Worm (Caenorhabditis elegans) whole organism, late embryonic: ENCODE measurements around the gene R05G6.1.
A peak's percentile ranks its signal among the peaks of the same experiment; 100 is the strongest.

ENCODE experiments used
- C38D4.7 ChIP-seq: fragments of 200-800 bp; sonication (Bioruptor generic); optimal IDR thresholded peaks from 2 replicates; lab custom pipeline; 2018; ENCODE audit warnings: mild to moderate bottlenecking, missing genetic modification characterization, moderate library complexity, missing compliant biosample characterization
- F13H6.1 ChIP-seq: sonication (generic microtip); optimal IDR thresholded peaks from 2 replicates; lab custom pipeline; 2016; ENCODE audit warnings: missing genetic modification characterization, missing compliant biosample characterization
- K02D7.2 ChIP-seq: sonication (generic microtip); optimal IDR thresholded peaks from 2 replicates; lab custom pipeline; 2017; ENCODE audit warnings: mild to moderate bottlenecking, missing genetic modification characterization, missing compliant biosample characterization
- T23F11.4 ChIP-seq: fragments of 200-800 bp; sonication (Bioruptor generic); optimal IDR thresholded peaks from 2 replicates; lab custom pipeline; 2018; ENCODE audit warnings: mild to moderate bottlenecking, missing genetic modification characterization, missing compliant biosample characterization
- ceh-14 ChIP-seq: sonication (generic microtip); optimal IDR thresholded peaks from 2 replicates; lab custom pipeline; 2016; ENCODE audit warnings: missing genotype, missing genetic modification characterization, missing compliant biosample characterization
- ceh-18 ChIP-seq: sonication (generic microtip); optimal IDR thresholded peaks from 2 replicates; lab custom pipeline; 2016; ENCODE audit warnings: missing genetic modification characterization, missing compliant biosample characterization
- ceh-19 ChIP-seq: fragments of 200-800 bp; sonication (Bioruptor generic); optimal IDR thresholded peaks from 2 replicates; lab custom pipeline; 2018; ENCODE audit warnings: mild to moderate bottlenecking, missing genetic modification characterization, missing compliant biosample characterization
- ceh-2 ChIP-seq: sonication (generic microtip); optimal IDR thresholded peaks from 2 replicates; lab custom pipeline; 2016; ENCODE audit warnings: missing genotype, missing genetic modification characterization, missing compliant biosample characterization
- ceh-22 ChIP-seq: sonication (generic microtip); optimal IDR thresholded peaks from 2 replicates; lab custom pipeline; 2017; ENCODE audit warnings: missing biosample characterization, missing genetic modification characterization
- ceh-30 ChIP-seq: fragments of 150-350 bp; optimal IDR thresholded peaks from 2 replicates; lab custom pipeline; 2014; ENCODE audit warnings: missing biosample characterization, missing genetic modification characterization
- ceh-45 ChIP-seq: fragments of 200-800 bp; sonication (Bioruptor generic); IDR thresholded peaks from 2 replicates; pipeline ENCODE4 v1.3.6; 2022; ENCODE audit warnings: missing genetic modification reagents, missing genetic modification characterization, missing compliant biosample characterization
- che-1 ChIP-seq: sonication (generic microtip); optimal IDR thresholded peaks from 2 replicates; lab custom pipeline; 2016; ENCODE audit warnings: mild to moderate bottlenecking, missing genetic modification characterization, missing compliant biosample characterization
- elt-2 ChIP-seq: sonication (generic microtip); optimal IDR thresholded peaks from 2 replicates; lab custom pipeline; 2016; ENCODE audit warnings: missing genetic modification reagents, missing genetic modification characterization, missing compliant biosample characterization
- elt-4 ChIP-seq: sonication (generic microtip); optimal IDR thresholded peaks from 2 replicates; lab custom pipeline; 2016; ENCODE audit warnings: missing genetic modification characterization, missing compliant biosample characterization
- ets-4 ChIP-seq: sonication (generic microtip); optimal IDR thresholded peaks from 2 replicates; lab custom pipeline; 2016; ENCODE audit warnings: missing genetic modification characterization, missing compliant biosample characterization
- eyg-1 ChIP-seq: sonication (generic microtip); optimal IDR thresholded peaks from 2 replicates; lab custom pipeline; 2016; ENCODE audit warnings: missing genotype, missing genetic modification characterization, missing compliant biosample characterization
- fkh-10 ChIP-seq: fragments of 150-350 bp; optimal IDR thresholded peaks from 2 replicates; lab custom pipeline; 2014; ENCODE audit warnings: missing biosample characterization, missing genetic modification reagents, missing genetic modification characterization
- fkh-6 ChIP-seq: sonication (generic microtip); optimal IDR thresholded peaks from 2 replicates; lab custom pipeline; 2016; ENCODE audit warnings: missing genetic modification characterization, missing compliant biosample characterization
- hlh-13 ChIP-seq: fragments of 200-800 bp; sonication (Bioruptor generic); optimal IDR thresholded peaks from 2 replicates; lab custom pipeline; 2018; ENCODE audit warnings: mild to moderate bottlenecking, missing genetic modification characterization, missing compliant biosample characterization
- hlh-15 ChIP-seq: sonication (generic microtip); optimal IDR thresholded peaks from 2 replicates; lab custom pipeline; 2016; ENCODE audit warnings: missing genetic modification characterization, missing compliant biosample characterization
- hlh-8 ChIP-seq: sonication (generic microtip); optimal IDR thresholded peaks from 2 replicates; lab custom pipeline; 2016; ENCODE audit warnings: missing genotype, missing genetic modification characterization, missing compliant biosample characterization
- madf-2 ChIP-seq: sonication (generic microtip); optimal IDR thresholded peaks from 2 replicates; lab custom pipeline; 2017; ENCODE audit warnings: missing genetic modification characterization, missing compliant biosample characterization
- nfya-1 ChIP-seq: sonication (generic microtip); optimal IDR thresholded peaks from 2 replicates; lab custom pipeline; 2017; ENCODE audit warnings: missing genetic modification characterization, mild to moderate bottlenecking, missing compliant biosample characterization, antibody characterized with exemption, moderate library complexity
- odd-2 ChIP-seq: sonication (generic microtip); optimal IDR thresholded peaks from 2 replicates; lab custom pipeline; 2017; ENCODE audit warnings: antibody characterized with exemption, mild to moderate bottlenecking, missing genetic modification characterization, missing compliant biosample characterization
- pax-1 ChIP-seq: fragments of 150-350 bp; optimal IDR thresholded peaks from 2 replicates; lab custom pipeline; 2014; ENCODE audit warnings: missing biosample characterization, missing genetic modification characterization
- pha-2 ChIP-seq: sonication (generic microtip); optimal IDR thresholded peaks from 2 replicates; lab custom pipeline; 2017; ENCODE audit warnings: mild to moderate bottlenecking, missing genetic modification characterization, missing compliant biosample characterization
- pqm-1 ChIP-seq: sonication (generic microtip); optimal IDR thresholded peaks from 2 replicates; lab custom pipeline; 2016; ENCODE audit warnings: missing genetic modification characterization, missing compliant biosample characterization
- pros-1 ChIP-seq: fragments of 150-350 bp; optimal IDR thresholded peaks from 2 replicates; lab custom pipeline; 2014; ENCODE audit warnings: missing biosample characterization, missing genetic modification reagents, missing genetic modification characterization
- rnt-1 ChIP-seq: sonication (generic microtip); optimal IDR thresholded peaks from 2 replicates; lab custom pipeline; 2016; ENCODE audit warnings: missing genetic modification characterization, missing compliant biosample characterization
- sox-4 ChIP-seq: sonication (generic microtip); optimal IDR thresholded peaks from 2 replicates; lab custom pipeline; 2017; ENCODE audit warnings: mild to moderate bottlenecking, missing genetic modification characterization, inconsistent platforms, missing compliant biosample characterization
- syd-9 ChIP-seq: sonication (generic microtip); optimal IDR thresholded peaks from 2 replicates; lab custom pipeline; 2016; ENCODE audit warnings: mild to moderate bottlenecking, missing genetic modification characterization, moderate library complexity, missing compliant biosample characterization
- tbx-7 ChIP-seq: sonication (generic microtip); optimal IDR thresholded peaks from 2 replicates; lab custom pipeline; 2016; ENCODE audit warnings: missing genotype, missing genetic modification characterization, missing compliant biosample characterization
- unc-3 ChIP-seq, 2 experiments: fragments of 200-800 bp in 1 of 2; sonication (Bioruptor generic) in 1 of 2; sonication (generic microtip) in 1 of 2; conservative IDR thresholded peaks in 1 of 2; optimal IDR thresholded peaks in 1 of 2; 2 replicates each; pipeline versions ENCODE4 v1.3.6 to Lab custom; 2016 to 2022; ENCODE audit warnings: missing compliant biosample characterization in 2 of 2, missing genetic modification characterization in 2 of 2, missing genetic modification reagents in 1 of 2
- unc-42 ChIP-seq: sonication (generic microtip); optimal IDR thresholded peaks from 2 replicates; lab custom pipeline; 2016; ENCODE audit warnings: missing genotype, missing genetic modification characterization, missing compliant biosample characterization
- unc-55 ChIP-seq: sonication (generic microtip); optimal IDR thresholded peaks from 2 replicates; lab custom pipeline; 2017; ENCODE audit warnings: missing biosample characterization, missing genetic modification reagents, missing genetic modification characterization
- ztf-16 ChIP-seq: sonication (generic microtip); optimal IDR thresholded peaks from 2 replicates; lab custom pipeline; 2017; ENCODE audit warnings: missing genetic modification characterization, missing compliant biosample characterization

The R05G6.1 gene

ce11 chrIV:7552100-7552499 is 19.6 kb downstream of the R05G6.1 start:
- TF ChIP-seq fkh-6 (no peak), odd-2 (tag; lab: Kevin White, UChicago) (no peak), pros-1 (tag; lab: Kevin White, UChicago) (no peak), ceh-30 (tag; lab: Kevin White, UChicago) (no peak), sox-4 (tag; lab: Kevin White, UChicago) (no peak), F13H6.1 (tag; lab: Kevin White, UChicago) (no peak), hlh-15 (tag; lab: Kevin White, UChicago) (no peak), pqm-1 (no peak)

- TF ChIP-seq elt-2 (tag; lab: Kevin White, UChicago): peak; percentile 82
- TF ChIP-seq nfya-1 (tag; lab: Kevin White, UChicago): peak; percentile 33
- TF ChIP-seq syd-9: no peak
- TF ChIP-seq fkh-10 (GFP tag; lab: Kevin White, UChicago): no peak
- no peak for TF ChIP-seq K02D7.2 (tag; lab: Kevin White, UChicago)
- TF ChIP-seq ceh-30 (tag; lab: Kevin White, UChicago): no peak
- TF ChIP-seq eyg-1: no peak
- no peak for TF ChIP-seq odd-2 (tag; lab: Kevin White, UChicago)
- no peak for TF ChIP-seq rnt-1 (tag; lab: Kevin White, UChicago)
- no peak for TF ChIP-seq ets-4 (tag; lab: Kevin White, UChicago)
- TF ChIP-seq ceh-2 (tag; lab: Kevin White, UChicago): no peak
- TF ChIP-seq, all 69 proteins: peak for 2
These were observed 20.6 kb downstream of the R05G6.1 start, which contains the start of gene dif-1 for ce11 chrIV:7552958-7553553. dif-1 (minus strand) TSS chrIV:7553008.

- TF ChIP-seq che-1 (no peak), ceh-14 (tag; lab: Kevin White, UChicago) (no peak), F13H6.1 (tag; lab: Kevin White, UChicago) (no peak), elt-4 (tag; lab: Kevin White, UChicago) (no peak), C38D4.7 (GFP tag; lab: Kevin White, UChicago) (no peak), unc-3 (GFP tag; conservative IDR thresholded peaks at IDR 0.05; lab: Robert Waterston, UW) (no peak), unc-3 (tag; optimal IDR thresholded peaks at IDR 0.05; lab: Kevin White, UChicago) (no peak), hlh-13 (GFP tag; lab: Kevin White, UChicago) (no peak), pros-1 (tag; lab: Kevin White, UChicago) (no peak), ceh-22 (tag; lab: Kevin White, UChicago) (no peak), pha-2 (tag; lab: Kevin White, UChicago) (no peak)
These were observed 21.9 kb downstream of the R05G6.1 start, which contains the start of gene F49E8.6 for ce11 chrIV:7554351-7554750. F49E8.6 (minus strand) TSS chrIV:7554667.

ce11 chrIV:7556265-7556866 is 23.9 kb downstream of the R05G6.1 start, which contains the start of the genes F49E8.7, F49E8.8 and nprl-2:
F49E8.7 (minus strand) TSS chrIV:7556365.
F49E8.8 (plus strand) TSS chrIV:7556637.
nprl-2 (plus strand) TSS chrIV:7556816.
- TF ChIP-seq madf-2 (no peak), pax-1 (tag; lab: Kevin White, UChicago) (no peak), T23F11.4 (GFP tag; lab: Kevin White, UChicago) (no peak), unc-42 (tag; lab: Kevin White, UChicago) (no peak), ztf-16 (tag; lab: Kevin White, UChicago) (no peak), hlh-8 (tag; lab: Kevin White, UChicago) (no peak), tbx-7 (no peak), ceh-18 (tag; lab: Kevin White, UChicago) (no peak), elt-4 (tag; lab: Kevin White, UChicago) (no peak), pqm-1 (no peak), ceh-19 (GFP tag; lab: Kevin White, UChicago) (no peak), F13H6.1 (tag; lab: Kevin White, UChicago) (no peak), ceh-45 (GFP tag; lab: Robert Waterston, UW) (no peak), eyg-1 (no peak), pha-2 (tag; lab: Kevin White, UChicago) (no peak), unc-3 (GFP tag; conservative IDR thresholded peaks at IDR 0.05; lab: Robert Waterston, UW) (no peak), unc-3 (tag; optimal IDR thresholded peaks at IDR 0.05; lab: Kevin White, UChicago) (no peak), hlh-13 (GFP tag; lab: Kevin White, UChicago) (no peak), unc-55 (GFP tag; lab: Kevin White, UChicago) (no peak)
- TF ChIP-seq, all 69 proteins: peak for 0
